Worm (Caenorhabditis elegans): ENCODE results near the gene ani-2.

Gene ani-2

ce11 chrII:6333887-6334286 is 31.3 kb downstream of the ani-2 start, which contains the start of gene ttc-39B:
Gene ttc-39B (minus strand): TSS chrII:6333987.
- TF ChIP-seq dao-5 (tag; optimal IDR thresholded peaks at IDR 0.05) (no peak), W03F9.2 (tag; optimal IDR thresholded peaks at IDR 0.05) (no peak), him-1 (tag; optimal IDR thresholded peaks at IDR 0.05) (no peak)

ce11 chrII:6331222-6331830 is 33.8 kb downstream of the ani-2 start, which contains the start of gene set-4:
Gene set-4 (minus strand): TSS chrII:6331341.
- TF ChIP-seq W03F9.2 (tag; optimal IDR thresholded peaks at IDR 0.05) (peak; percentile 51), dao-5 (tag; optimal IDR thresholded peaks at IDR 0.05) (no peak), him-1 (tag; optimal IDR thresholded peaks at IDR 0.05) (peak; percentile 78)

- TF ChIP-seq W03F9.2 (tag; optimal IDR thresholded peaks at IDR 0.05) (no peak), him-1 (tag; optimal IDR thresholded peaks at IDR 0.05) (no peak), dao-5 (tag; optimal IDR thresholded peaks at IDR 0.05) (no peak)
Measured at ce11 chrII:6328672-6329071, 36.5 kb downstream of the ani-2 start.

- TF ChIP-seq dao-5 (tag; optimal IDR thresholded peaks at IDR 0.05) (no peak), W03F9.2 (tag; optimal IDR thresholded peaks at IDR 0.05) (no peak)
Measured at ce11 chrII:6327317-6327716, 37.9 kb downstream of the ani-2 start.

- TF ChIP-seq W03F9.2 (tag; optimal IDR thresholded peaks at IDR 0.05): no peak
- no peak for TF ChIP-seq dao-5 (tag; optimal IDR thresholded peaks at IDR 0.05)
- TF ChIP-seq him-1 (tag; optimal IDR thresholded peaks at IDR 0.05): no peak
Measured at ce11 chrII:6324086-6324485, 41.1 kb downstream of the ani-2 start, which contains the start of gene sma-6. Gene sma-6 (plus strand): TSS chrII:6324484.

ce11 chrII:6322979-6323378 is 42.2 kb downstream of the ani-2 start, which contains the start of gene C32D5.4:
Gene C32D5.4 (minus strand): TSS chrII:6323079.
- TF ChIP-seq dao-5 (tag; optimal IDR thresholded peaks at IDR 0.05): no peak

- TF ChIP-seq him-1 (tag; optimal IDR thresholded peaks at IDR 0.05): no peak
- TF ChIP-seq dao-5 (tag; optimal IDR thresholded peaks at IDR 0.05): no peak
- no peak for TF ChIP-seq W03F9.2 (tag; optimal IDR thresholded peaks at IDR 0.05)
Measured at ce11 chrII:6322081-6322480, 43.1 kb downstream of the ani-2 start.

- TF ChIP-seq W03F9.2 (tag; optimal IDR thresholded peaks at IDR 0.05) (peak; percentile 38), dao-5 (tag; optimal IDR thresholded peaks at IDR 0.05) (no peak)
Measured at ce11 chrII:6320655-6321388, 44.3 kb downstream of the ani-2 start, which contains the start of gene efr-3. Gene efr-3 (minus strand): TSS chrII:6321159.

ce11 chrII:6311888-6312287 is 53.3 kb downstream of the ani-2 start:
- TF ChIP-seq dao-5 (tag; optimal IDR thresholded peaks at IDR 0.05): no peak
- no peak for TF ChIP-seq W03F9.2 (tag; optimal IDR thresholded peaks at IDR 0.05)
- TF ChIP-seq him-1 (tag; optimal IDR thresholded peaks at IDR 0.05): no peak

- TF ChIP-seq him-1 (tag; optimal IDR thresholded peaks at IDR 0.05): no peak
Measured at ce11 chrII:6311459-6311858, 53.7 kb downstream of the ani-2 start.

Measured in whole organism, L4/young adult.